Worm (Caenorhabditis elegans): ENCODE results near the gene ZK1307.4.

ce11 chrII:9644438-9644837 lies 7.2 kb downstream of the ZK1307.4 start, which contains the start of gene fzr-1:
- TF ChIP-seq T07F8.4 (tag; optimal IDR thresholded peaks at IDR 0.05) (no peak), ztf-22 (GFP tag; optimal IDR thresholded peaks at IDR 0.05) (no peak), somi-1 (GFP tag; optimal IDR thresholded peaks at IDR 0.05) (no peak), efl-1 (GFP tag; optimal IDR thresholded peaks at IDR 0.05) (no peak), let-526 (GFP tag; IDR thresholded peaks at IDR 0.05) (no peak)

All from whole organism, young adult.